Worm (Caenorhabditis elegans) whole organism, L3 larva: ENCODE results near the gene kin-4.

Experiments used
- ama-1 ChIP-seq: fragments of 150-350 bp; optimal IDR thresholded peaks from 2 replicates; lab custom pipeline; 2018
- ceh-82 ChIP-seq: fragments of 150-350 bp; optimal IDR thresholded peaks from 2 replicates; lab custom pipeline; 2014; ENCODE audit warnings: missing biosample characterization, missing genetic modification characterization
- daf-12 ChIP-seq: fragments of 150-350 bp; optimal IDR thresholded peaks from 2 replicates; lab custom pipeline; 2014; ENCODE audit warnings: missing biosample characterization, missing genetic modification reagents, missing genetic modification characterization
- elt-1 ChIP-seq: fragments of 150-350 bp; optimal IDR thresholded peaks from 2 replicates; lab custom pipeline; 2014; ENCODE audit warnings: missing biosample characterization, missing genetic modification characterization
- nfya-1 ChIP-seq: sonication (generic microtip); optimal IDR thresholded peaks from 2 replicates; lab custom pipeline; 2017; ENCODE audit warnings: missing genetic modification characterization, mild to moderate bottlenecking, missing compliant biosample characterization, antibody characterized with exemption, moderate library complexity; ENCODE audit not compliant: insufficient read depth
- nhr-23 ChIP-seq: fragments of 150-350 bp; optimal IDR thresholded peaks from 2 replicates; lab custom pipeline; 2014; ENCODE audit warnings: missing biosample characterization, missing genetic modification reagents, missing genetic modification characterization
- nhr-76 ChIP-seq: fragments of 150-350 bp; sonication (generic microtip); optimal IDR thresholded peaks from 5 replicates; lab custom pipeline; 2014; ENCODE audit warnings: missing biosample characterization, missing genetic modification characterization
- nhr-77 ChIP-seq: fragments of 150-350 bp; optimal IDR thresholded peaks from 2 replicates; lab custom pipeline; 2014; ENCODE audit warnings: missing biosample characterization, missing genetic modification characterization
- unc-39 ChIP-seq: sonication (generic microtip); optimal IDR thresholded peaks from 4 replicates; lab custom pipeline; 2017; ENCODE audit warnings: missing biosample characterization, missing genetic modification characterization
- unc-62 ChIP-seq: fragments of 150-350 bp; sonication (generic microtip); optimal IDR thresholded peaks from 4 replicates; lab custom pipeline; 2014; ENCODE audit warnings: missing biosample characterization, missing genetic modification reagents, missing genetic modification characterization

ce11 chrIV:11475080-11475479 lies 49.5 kb downstream of the kin-4 start:
- TF ChIP-seq nfya-1 (tag; lab: Kevin White, UChicago) (no peak), daf-12 (tag; lab: Kevin White, UChicago) (no peak), ama-1 (lab: Kevin White, UChicago) (no peak), elt-1 (tag; lab: Kevin White, UChicago) (no peak), unc-62 (GFP tag; lab: Kevin White, UChicago) (no peak), nhr-23 (tag; lab: Kevin White, UChicago) (no peak), nhr-76 (tag; lab: Kevin White, UChicago) (no peak), unc-39 (tag; lab: Kevin White, UChicago) (no peak), ceh-82 (tag; lab: Kevin White, UChicago) (no peak), nhr-77 (tag; lab: Kevin White, UChicago) (no peak)
